Fruit fly (Drosophila melanogaster) whole organism, prepupa: ENCODE data around the gene CG5446.

Experiments
- CG10631 ChIP-seq: fragments of 200-800 bp; sonication (Bioruptor generic); optimal IDR thresholded peaks from 2 replicates; lab custom pipeline; 2016; ENCODE audit warnings: missing biosample characterization, missing genetic modification characterization
- CG10669 ChIP-seq: fragments of 200-800 bp; sonication (Bioruptor generic); optimal IDR thresholded peaks from 3 replicates; lab custom pipeline; 2018; ENCODE audit warnings: missing biosample characterization, mild to moderate bottlenecking, missing genetic modification characterization, moderate library complexity
- CG15336 ChIP-seq: fragments of 200-800 bp; sonication (Bioruptor generic); IDR thresholded peaks from 2 replicates; pipeline ENCODE4 v1.3.6; 2022; ENCODE audit warnings: missing biosample characterization, missing genetic modification characterization
- CG1621 ChIP-seq: fragments of 200-800 bp; sonication (Bioruptor generic); optimal IDR thresholded peaks from 3 replicates; lab custom pipeline; 2018; ENCODE audit warnings: missing biosample characterization, mild to moderate bottlenecking, missing genetic modification characterization
- CG16779 ChIP-seq: fragments of 200-800 bp; sonication (Bioruptor generic); optimal IDR thresholded peaks from 3 replicates; lab custom pipeline; 2017; ENCODE audit warnings: missing biosample characterization, mild to moderate bottlenecking, missing genetic modification characterization
- CG32006 ChIP-seq: fragments of 200-800 bp; sonication (Bioruptor generic); optimal IDR thresholded peaks from 3 replicates; lab custom pipeline; 2017; ENCODE audit warnings: missing biosample characterization, mild to moderate bottlenecking, missing genetic modification characterization
- CG4318 ChIP-seq: fragments of 200-800 bp; sonication (Bioruptor generic); optimal IDR thresholded peaks from 3 replicates; lab custom pipeline; 2017; ENCODE audit warnings: missing biosample characterization, mild to moderate bottlenecking, missing genetic modification characterization
- CG6163 ChIP-seq: fragments of 200-800 bp; sonication (Bioruptor generic); IDR thresholded peaks from 3 replicates; pipeline ENCODE4 v1.3.6; 2022; ENCODE audit warnings: missing biosample characterization, missing genetic modification characterization
- CG6808 ChIP-seq: fragments of 200-800 bp; sonication (Bioruptor generic); optimal IDR thresholded peaks from 3 replicates; lab custom pipeline; 2017; ENCODE audit warnings: missing biosample characterization, missing genetic modification characterization, mild to moderate bottlenecking, moderate library complexity, missing genetic modification reagents
- CG7368 ChIP-seq: fragments of 200-800 bp; sonication (Bioruptor generic); optimal IDR thresholded peaks from 3 replicates; lab custom pipeline; 2016; ENCODE audit warnings: missing biosample characterization, missing genetic modification characterization
- CG8119 ChIP-seq: fragments of 200-800 bp; sonication (Bioruptor generic); IDR thresholded peaks from 3 replicates; pipeline ENCODE4 v1.3.6; 2022; ENCODE audit warnings: missing biosample characterization, missing genetic modification characterization
- CG8319 ChIP-seq: fragments of 200-800 bp; sonication (Bioruptor generic); optimal IDR thresholded peaks from 3 replicates; lab custom pipeline; 2016; ENCODE audit warnings: missing biosample characterization, missing genetic modification characterization
- CG8632 ChIP-seq: fragments of 200-800 bp; sonication (Bioruptor generic); optimal IDR thresholded peaks from 3 replicates; lab custom pipeline; 2016; ENCODE audit warnings: missing biosample characterization, missing genetic modification characterization
- CG9139 ChIP-seq: fragments of 200-800 bp; sonication (Bioruptor generic); optimal IDR thresholded peaks from 3 replicates; lab custom pipeline; 2017; ENCODE audit warnings: missing biosample characterization, mild to moderate bottlenecking, missing genetic modification characterization
- Eip75B ChIP-seq: fragments of 200-800 bp; sonication (Bioruptor generic); optimal IDR thresholded peaks from 3 replicates; lab custom pipeline; 2016; ENCODE audit warnings: missing biosample characterization, missing genetic modification characterization
- Eip78C ChIP-seq: fragments of 200-800 bp; sonication (Bioruptor generic); peaks from one replicate; lab custom pipeline; 2016; ENCODE audit warnings: missing biosample characterization, missing genetic modification characterization
- Eip93F ChIP-seq: fragments of 200-800 bp; sonication (Bioruptor generic); optimal IDR thresholded peaks from 2 replicates; lab custom pipeline; 2016; ENCODE audit warnings: missing biosample characterization, mild to moderate bottlenecking, missing genetic modification characterization
- Ets96B ChIP-seq: fragments of 200-800 bp; optimal IDR thresholded peaks from 2 replicates; lab custom pipeline; 2019; ENCODE audit warnings: missing biosample characterization, mild to moderate bottlenecking, missing genetic modification characterization, moderate library complexity
- Gug ChIP-seq: fragments of 200-800 bp; sonication (Bioruptor generic); IDR thresholded peaks from 2 replicates; pipeline ENCODE4 v1.3.6; 2022; ENCODE audit warnings: missing biosample characterization, missing genetic modification characterization
- Hr38 ChIP-seq: sonication (Bioruptor generic); optimal IDR thresholded peaks from 2 replicates; lab custom pipeline; 2016; ENCODE audit warnings: missing biosample characterization, missing genetic modification characterization
- Hr39 ChIP-seq: fragments of 200-800 bp; sonication (Bioruptor generic); optimal IDR thresholded peaks from 2 replicates; lab custom pipeline; 2016; ENCODE audit warnings: missing biosample characterization, missing genetic modification characterization
- Hr4 ChIP-seq: fragments of 200-800 bp; sonication (Bioruptor generic); optimal IDR thresholded peaks from 3 replicates; lab custom pipeline; 2016; ENCODE audit warnings: missing biosample characterization, missing genetic modification characterization
- Lpt ChIP-seq: fragments of 200-800 bp; sonication (Bioruptor generic); optimal IDR thresholded peaks from 3 replicates; lab custom pipeline; 2016; ENCODE audit warnings: missing biosample characterization, missing genetic modification characterization
- Met ChIP-seq: fragments of 200-800 bp; sonication (Bioruptor generic); optimal IDR thresholded peaks from 3 replicates; lab custom pipeline; 2016; ENCODE audit warnings: missing biosample characterization, missing genetic modification characterization
- Smox ChIP-seq: fragments of 200-800 bp; sonication (Bioruptor generic); optimal IDR thresholded peaks from 3 replicates; lab custom pipeline; 2016; ENCODE audit warnings: missing biosample characterization, missing genetic modification characterization
- Sox14 ChIP-seq: fragments of 200-800 bp; sonication (Bioruptor generic); optimal IDR thresholded peaks from 3 replicates; lab custom pipeline; 2016; ENCODE audit warnings: missing biosample characterization, missing genetic modification characterization
- Sox15 ChIP-seq: fragments of 200-800 bp; sonication (Bioruptor generic); optimal IDR thresholded peaks from 3 replicates; lab custom pipeline; 2016; ENCODE audit warnings: missing biosample characterization, missing genetic modification characterization
- cyc ChIP-seq: fragments of 200-800 bp; sonication (Bioruptor generic); optimal IDR thresholded peaks from 3 replicates; lab custom pipeline; 2016; ENCODE audit warnings: missing biosample characterization, missing genetic modification characterization
- dac ChIP-seq: fragments of 200-800 bp; sonication (Bioruptor generic); optimal IDR thresholded peaks from 2 replicates; lab custom pipeline; 2017; ENCODE audit warnings: missing biosample characterization, mild to moderate bottlenecking, missing genetic modification characterization
- eg ChIP-seq: fragments of 200-800 bp; sonication (Bioruptor generic); IDR thresholded peaks from 3 replicates; pipeline ENCODE4 v1.3.6; 2022; ENCODE audit warnings: missing biosample characterization, missing genetic modification characterization
- esn ChIP-seq: fragments of 200-800 bp; sonication (Bioruptor generic); optimal IDR thresholded peaks from 2 replicates; lab custom pipeline; 2016; ENCODE audit warnings: missing biosample characterization, mild to moderate bottlenecking, missing genetic modification characterization, moderate library complexity
- fkh ChIP-seq: fragments of 200-800 bp; sonication (Bioruptor generic); optimal IDR thresholded peaks from 3 replicates; lab custom pipeline; 2017; ENCODE audit warnings: missing biosample characterization, mild to moderate bottlenecking, missing genetic modification characterization, moderate library complexity
- lz ChIP-seq: fragments of 200-800 bp; sonication (Bioruptor generic); optimal IDR thresholded peaks from 3 replicates; lab custom pipeline; 2016; ENCODE audit warnings: missing biosample characterization, missing genetic modification characterization
- pdm3 ChIP-seq: fragments of 200-800 bp; sonication (Bioruptor generic); optimal IDR thresholded peaks from 3 replicates; lab custom pipeline; 2016; ENCODE audit warnings: missing biosample characterization, missing genetic modification characterization
- salr ChIP-seq, 2 experiments: fragments of 200-800 bp; sonication (Bioruptor generic); optimal IDR thresholded peaks; 3 replicates each; lab custom pipeline; 2016 to 2018; ENCODE audit warnings: missing biosample characterization in 2 of 2, missing genetic modification characterization in 2 of 2, mild to moderate bottlenecking in 1 of 2
- ss ChIP-seq, 2 experiments: fragments of 200-800 bp; sonication (Bioruptor generic); optimal IDR thresholded peaks; 2 replicates in 1 of 2; 3 replicates in 1 of 2; lab custom pipeline; 2017 to 2018; ENCODE audit warnings: mild to moderate bottlenecking in 2 of 2, missing biosample characterization in 2 of 2, missing genetic modification characterization in 2 of 2, moderate library complexity in 1 of 2
- svp ChIP-seq: fragments of 200-800 bp; sonication (Bioruptor generic); peaks from one replicate; lab custom pipeline; 2016; ENCODE audit warnings: missing biosample characterization, missing genetic modification characterization
- vri ChIP-seq: fragments of 200-800 bp; sonication (Bioruptor generic); optimal IDR thresholded peaks from 3 replicates; lab custom pipeline; 2016; ENCODE audit warnings: missing biosample characterization, mild to moderate bottlenecking, missing genetic modification characterization

CG5446 gene

DNA sequence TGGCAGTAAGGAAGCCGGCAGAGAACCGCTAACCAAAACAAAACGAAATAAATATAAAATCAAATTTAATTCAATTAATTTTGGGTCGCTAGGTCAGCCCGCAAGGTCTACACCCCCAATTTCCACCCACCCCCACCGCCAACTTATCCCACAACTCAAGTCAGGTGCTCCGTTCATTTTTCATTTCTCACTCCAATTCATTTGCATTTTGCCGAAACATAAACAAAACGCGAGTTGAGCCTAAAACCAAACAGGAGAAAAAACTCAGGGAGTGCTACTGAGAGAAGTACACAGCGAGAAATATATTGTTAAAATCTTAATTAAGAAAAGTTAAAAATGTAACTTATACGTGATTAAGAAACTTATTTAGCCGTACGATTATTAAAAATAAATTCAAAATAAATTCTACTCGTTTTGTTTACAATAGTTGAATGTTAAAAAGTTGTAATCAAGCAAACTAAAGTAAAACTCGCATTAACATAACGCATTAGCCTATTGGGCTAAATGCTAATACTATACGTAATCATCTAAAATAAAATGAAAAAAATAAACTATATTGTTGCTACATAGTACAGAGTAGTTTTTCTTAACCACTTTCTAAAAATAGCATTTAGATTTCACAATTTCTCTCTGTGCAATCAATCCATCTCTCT lies 11.9 kb downstream of the CG5446 start (continued):
- TF ChIP-seq Hr4 (GFP tag; lab: Kevin White, UChicago), result no peak
- peak; percentile 30 for TF ChIP-seq cyc (GFP tag; lab: Kevin White, UChicago)
- no peak for TF ChIP-seq Gug (GFP tag; lab: Robert Waterston, UW)
- TF ChIP-seq Met (GFP tag; lab: Kevin White, UChicago), result peak; percentile 38
- TF ChIP-seq CG8632 (GFP tag; lab: Kevin White, UChicago), result peak; percentile 12

DNA sequence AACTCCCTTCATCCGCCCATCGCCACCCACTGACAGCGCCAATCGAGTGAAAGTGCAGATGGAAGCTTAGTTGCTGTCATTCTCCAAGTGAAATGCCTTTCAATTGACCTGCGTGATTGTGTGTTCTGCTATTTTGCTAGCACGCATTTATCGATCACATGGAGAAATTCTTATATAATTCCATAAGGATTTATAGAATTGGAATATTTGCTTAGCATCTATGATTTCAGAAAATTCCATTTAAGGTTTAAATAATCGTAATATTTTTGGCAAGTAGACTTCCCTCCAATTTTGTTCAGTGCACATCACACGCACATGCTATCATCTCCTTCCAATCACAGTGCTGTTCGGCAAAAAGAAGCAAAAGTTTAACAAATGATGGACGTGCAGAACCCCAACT lies 13.6 kb downstream of the CG5446 start:
- TF ChIP-seq CG15336, result peak; percentile 44; the same call in 1 of the 2 replicates
- peak; percentile 39 for TF ChIP-seq CG32006 (GFP tag; lab: Kevin White, UChicago)
- no peak for TF ChIP-seq ss (GFP tag; optimal IDR thresholded peaks at IDR 0.05; lab: Kevin White, UChicago)
- TF ChIP-seq svp, result peak; percentile 53
- TF ChIP-seq CG10631 (GFP tag; lab: Kevin White, UChicago), result peak; percentile 11
- TF ChIP-seq Sox14, result no peak
- no peak for TF ChIP-seq CG8319 (GFP tag; lab: Kevin White, UChicago)
- peak; percentile 43; the same call in 1 of the 3 replicates for TF ChIP-seq eg (GFP tag; lab: Robert Waterston, UW)
- peak; percentile 16 for TF ChIP-seq Ets96B (tag; lab: Kevin White, UChicago)
- peak; percentile 7 for TF ChIP-seq esn (GFP tag; lab: Kevin White, UChicago)
- peak; percentile 46 for TF ChIP-seq Eip78C (GFP tag; lab: Kevin White, UChicago)
- peak; percentile 32 for TF ChIP-seq Hr4 (GFP tag; lab: Kevin White, UChicago)
- TF ChIP-seq lz, result no peak
- peak; percentile 13 for TF ChIP-seq CG10669 (GFP tag; lab: Kevin White, UChicago)
- TF ChIP-seq CG8119, result 0 out of 3 replicates have a peak, but pooled peaks have one; percentile 34
- no peak for TF ChIP-seq dac (GFP tag; lab: Kevin White, UChicago)
- no peak for TF ChIP-seq CG7368

dm6 chr2L:12410679-12411078 lies 16.8 kb downstream of the CG5446 start:
- TF ChIP-seq Eip75B (GFP tag; lab: Kevin White, UChicago), result no peak
- 0 out of 3 replicates have a peak, but pooled peaks have one; percentile 17 for TF ChIP-seq CG6163 (GFP tag; lab: Robert Waterston, UW)
- peak; percentile 51 for TF ChIP-seq Eip78C (GFP tag; lab: Kevin White, UChicago)
- peak; percentile 29 for TF ChIP-seq svp
- no peak for TF ChIP-seq CG15336

DNA sequence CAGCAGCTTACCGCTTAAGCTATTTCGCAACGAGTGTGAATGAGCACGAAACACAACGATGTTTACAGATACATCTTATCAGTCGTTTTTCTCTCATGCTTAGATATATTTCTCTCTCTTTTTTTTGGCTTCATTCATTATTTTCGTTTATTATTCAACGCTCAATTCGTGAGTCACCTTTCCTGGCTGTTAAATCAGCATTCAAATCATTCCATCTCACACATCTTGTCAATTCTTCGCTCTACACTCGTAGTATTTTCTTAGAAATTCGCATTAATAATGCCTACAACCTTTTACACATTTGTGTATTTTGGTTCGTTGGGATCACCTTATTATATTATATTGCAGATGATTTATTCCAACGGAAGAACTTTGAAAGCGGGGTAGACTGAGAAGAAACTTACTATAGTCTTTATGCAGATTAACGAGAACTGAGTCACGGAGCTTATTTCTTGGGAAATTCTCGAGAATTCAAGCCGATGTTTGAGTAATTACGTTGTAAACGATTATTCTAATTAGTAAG lies 22.9 kb downstream of the CG5446 start:
- no peak for TF ChIP-seq ss (GFP tag; optimal IDR thresholded peaks at IDR 0.05; lab: Kevin White, UChicago)
- peak; percentile 28 for TF ChIP-seq fkh (GFP tag; lab: Kevin White, UChicago)

DNA sequence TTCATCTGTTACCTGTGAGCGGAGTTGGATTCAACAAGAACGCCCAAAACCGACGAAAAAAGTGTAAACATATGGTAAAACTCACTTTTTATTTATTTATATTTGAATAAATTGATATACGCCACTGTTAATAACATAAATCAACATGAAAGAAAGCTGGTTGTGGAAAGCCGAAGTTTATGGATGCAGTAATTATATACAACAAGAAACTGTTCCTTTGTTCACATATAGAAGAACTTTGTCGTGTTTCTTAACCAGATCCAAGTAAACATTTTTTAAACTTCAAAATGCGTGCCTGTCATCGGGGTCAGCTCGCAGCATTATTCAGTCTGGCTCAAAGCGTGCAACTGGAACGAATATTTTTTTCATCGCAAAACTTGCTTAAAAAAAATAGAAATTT lies 29.5 kb downstream of the CG5446 start, which contains the start of gene Pkd2:
Gene Pkd2, plus strand, starts transcription at position 301 of the 400 bp plus-strand sequence.
- TF ChIP-seq ss (GFP tag; optimal IDR thresholded peaks at IDR 0.05; lab: Kevin White, UChicago), result no peak
- TF ChIP-seq salr (GFP tag; optimal IDR thresholded peaks at IDR 0.05; lab: Kevin White, UChicago), result no peak
- TF ChIP-seq vri (GFP tag; lab: Kevin White, UChicago), result no peak
- TF ChIP-seq svp, result no peak
- no peak for TF ChIP-seq Lpt
- no peak for TF ChIP-seq CG1621 (tag; lab: Kevin White, UChicago)
- no peak for TF ChIP-seq pdm3 (GFP tag; lab: Kevin White, UChicago)
- no peak for TF ChIP-seq Hr38 (GFP tag; lab: Kevin White, UChicago)
- no peak for TF ChIP-seq Eip75B (GFP tag; lab: Kevin White, UChicago)
- TF ChIP-seq Sox15, result no peak
- no peak for TF ChIP-seq Eip93F
- no peak for TF ChIP-seq CG7368
- TF ChIP-seq Smox (GFP tag; lab: Kevin White, UChicago), result no peak
- TF ChIP-seq Hr39 (GFP tag; lab: Kevin White, UChicago), result no peak
- no peak for TF ChIP-seq CG9139
- no peak for TF ChIP-seq CG4318 (GFP tag; lab: Kevin White, UChicago)
- TF ChIP-seq CG6808, result no peak
- TF ChIP-seq CG10631 (GFP tag; lab: Kevin White, UChicago), result no peak
- no peak for TF ChIP-seq CG16779 (tag; lab: Kevin White, UChicago)
- TF ChIP-seq Sox14, result no peak
